Fruit fly (Drosophila melanogaster) whole organism, embryonic: ENCODE results near the gene CG13840.

Experiments used
- ATbp ChIP-seq: fragments of 200-800 bp; sonication (Bioruptor generic); optimal IDR thresholded peaks from 2 replicates; lab custom pipeline; 2017; ENCODE audit warnings: missing biosample characterization, mild to moderate bottlenecking, missing genetic modification characterization, missing genetic modification reagents
- Adf1 ChIP-seq: fragments of 200-800 bp; sonication (Bioruptor generic); IDR thresholded peaks from 2 replicates; pipeline ENCODE4 v1.3.6; 2022; ENCODE audit warnings: missing biosample characterization, missing genetic modification characterization
- Atf6 ChIP-seq: fragments of 200-800 bp; sonication (Bioruptor generic); IDR thresholded peaks from 2 replicates; pipeline ENCODE4 v1.3.6; 2022; ENCODE audit warnings: missing biosample characterization, missing genetic modification characterization
- Blimp-1 ChIP-seq: fragments of 200-800 bp; sonication (Bioruptor generic); optimal IDR thresholded peaks from 3 replicates; lab custom pipeline; 2018; ENCODE audit warnings: missing biosample characterization, missing genetic modification characterization, mild to moderate bottlenecking, moderate library complexity, missing genetic modification reagents
- CG10147 ChIP-seq: fragments of 200-800 bp; sonication (Bioruptor generic); optimal IDR thresholded peaks from 2 replicates; lab custom pipeline; 2019; ENCODE audit warnings: missing biosample characterization, mild to moderate bottlenecking, missing genetic modification characterization, moderate library complexity
- CG10543 ChIP-seq: fragments of 200-800 bp; sonication (Bioruptor generic); optimal IDR thresholded peaks from 3 replicates; lab custom pipeline; 2017; ENCODE audit warnings: missing biosample characterization, mild to moderate bottlenecking, missing genetic modification characterization, moderate library complexity
- CG11085 ChIP-seq: fragments of 200-800 bp; sonication (Bioruptor generic); IDR thresholded peaks from 2 replicates; pipeline ENCODE4 v1.3.6; 2022; ENCODE audit warnings: missing biosample characterization, missing genetic modification characterization
- CG12769 ChIP-seq: fragments of 200-800 bp; sonication (Bioruptor generic); optimal IDR thresholded peaks from 2 replicates; lab custom pipeline; 2019; ENCODE audit warnings: missing biosample characterization, mild to moderate bottlenecking, missing genetic modification characterization, moderate library complexity
- CG13424 ChIP-seq: fragments of 200-800 bp; sonication (Bioruptor generic); optimal IDR thresholded peaks from 2 replicates; lab custom pipeline; 2019; ENCODE audit warnings: missing biosample characterization, mild to moderate bottlenecking, missing genetic modification characterization, moderate library complexity
- CG14965 ChIP-seq: fragments of 200-800 bp; sonication (Bioruptor generic); optimal IDR thresholded peaks from 2 replicates; lab custom pipeline; 2016; ENCODE audit warnings: missing biosample characterization, missing genetic modification characterization, borderline replicate concordance
- CG15514 ChIP-seq: fragments of 200-800 bp; sonication (Bioruptor generic); optimal IDR thresholded peaks from 3 replicates; lab custom pipeline; 2017; ENCODE audit warnings: missing biosample characterization, missing genetic modification characterization, mild to moderate bottlenecking, moderate library complexity, missing genetic modification reagents
- CG2199 ChIP-seq: fragments of 200-800 bp; sonication (Bioruptor generic); IDR thresholded peaks from 3 replicates; pipeline ENCODE4 v1.3.6; 2022; ENCODE audit warnings: missing biosample characterization, missing genetic modification characterization
- CG34224 ChIP-seq: fragments of 200-800 bp; sonication (Bioruptor generic); IDR thresholded peaks from 3 replicates; pipeline ENCODE4 v1.3.6; 2022; ENCODE audit warnings: missing biosample characterization, missing genetic modification characterization; ENCODE audit not compliant: partially characterized antibody
- CG3847 ChIP-seq: fragments of 200-800 bp; sonication (Bioruptor generic); IDR thresholded peaks from 2 replicates; pipeline ENCODE4 v1.3.6; 2022; ENCODE audit warnings: missing biosample characterization, missing genetic modification characterization
- CG5953 ChIP-seq: fragments of 200-800 bp; sonication (Bioruptor generic); IDR thresholded peaks from 2 replicates; pipeline ENCODE4 v1.3.6; 2022; ENCODE audit warnings: missing biosample characterization, missing genetic modification characterization
- CG6254 ChIP-seq: fragments of 200-800 bp; sonication (Bioruptor generic); optimal IDR thresholded peaks from 3 replicates; lab custom pipeline; 2017; ENCODE audit warnings: mild to moderate bottlenecking, missing biosample characterization, missing genetic modification reagents, missing genetic modification characterization
- CG7556 ChIP-seq: fragments of 200-800 bp; sonication (Bioruptor generic); optimal IDR thresholded peaks from 2 replicates; lab custom pipeline; 2017; ENCODE audit warnings: missing biosample characterization, mild to moderate bottlenecking, missing genetic modification characterization
- CG8765 ChIP-seq: fragments of 200-800 bp; sonication (Bioruptor generic); IDR thresholded peaks from 2 replicates; pipeline ENCODE4 v1.3.6; 2022; ENCODE audit warnings: missing biosample characterization, missing genetic modification characterization
- Drgx ChIP-seq: fragments of 200-800 bp; sonication (Bioruptor generic); IDR thresholded peaks from 2 replicates; pipeline ENCODE4 v1.3.6; 2022; ENCODE audit warnings: missing biosample characterization, missing genetic modification characterization
- ERR ChIP-seq: fragments of 200-800 bp; sonication (Bioruptor generic); optimal IDR thresholded peaks from 2 replicates; lab custom pipeline; 2016; ENCODE audit warnings: missing biosample characterization, missing genetic modification characterization
- Fer3 ChIP-seq: fragments of 200-800 bp; sonication (Bioruptor generic); optimal IDR thresholded peaks from 2 replicates; lab custom pipeline; 2018; ENCODE audit warnings: missing biosample characterization, mild to moderate bottlenecking, missing genetic modification characterization, moderate library complexity
- HLH3B ChIP-seq: fragments of 200-800 bp; sonication (Bioruptor generic); IDR thresholded peaks from 2 replicates; pipeline ENCODE4 v1.3.6; 2022; ENCODE audit warnings: missing biosample characterization, missing genetic modification characterization
- HLHmδ ChIP-seq: fragments of 200-800 bp; sonication (Bioruptor generic); optimal IDR thresholded peaks from 2 replicates; lab custom pipeline; 2018; ENCODE audit warnings: missing biosample characterization, mild to moderate bottlenecking, missing genetic modification characterization, moderate library complexity
- Hmr ChIP-seq: fragments of 200-800 bp; sonication (Bioruptor generic); optimal IDR thresholded peaks from 3 replicates; lab custom pipeline; 2017; ENCODE audit warnings: mild to moderate bottlenecking, missing biosample characterization, missing genetic modification reagents, missing genetic modification characterization
- Hr78 ChIP-seq, 2 experiments: fragments of 200-800 bp in 1 of 2; fragments of >200 bp in 1 of 2; sonication (Bioruptor generic) in 1 of 2; optimal IDR thresholded peaks; 2 replicates each; lab custom pipeline; 2017 to 2019; ENCODE audit warnings: missing biosample characterization in 2 of 2, missing genetic modification characterization in 2 of 2, mild to moderate bottlenecking in 1 of 2, moderate library complexity in 1 of 2
- Mrtf ChIP-seq: fragments of 200-800 bp; sonication (Bioruptor generic); IDR thresholded peaks from 3 replicates; pipeline ENCODE4 v1.3.6; 2022; ENCODE audit warnings: missing biosample characterization, missing genetic modification characterization
- NFAT ChIP-seq: fragments of 200-800 bp; sonication (Bioruptor generic); IDR thresholded peaks from 2 replicates; pipeline ENCODE4 v1.3.6; 2022; ENCODE audit warnings: missing biosample characterization, missing genetic modification characterization
- Nf-YC ChIP-seq: fragments of 200-800 bp; optimal IDR thresholded peaks from 3 replicates; lab custom pipeline; 2019; ENCODE audit warnings: missing biosample characterization, mild to moderate bottlenecking, missing genetic modification characterization, moderate library complexity
- Sox100B ChIP-seq: fragments of 200-800 bp; sonication (Bioruptor generic); optimal IDR thresholded peaks from 3 replicates; lab custom pipeline; 2018; ENCODE audit warnings: missing biosample characterization, mild to moderate bottlenecking, missing genetic modification characterization
- caup ChIP-seq: fragments of 200-800 bp; sonication (Bioruptor generic); optimal IDR thresholded peaks from 3 replicates; lab custom pipeline; 2017; ENCODE audit warnings: missing biosample characterization, mild to moderate bottlenecking, missing genetic modification characterization, moderate library complexity; ENCODE audit not compliant: severe bottlenecking
- chinmo ChIP-seq: fragments of 200-800 bp; sonication (Bioruptor generic); IDR thresholded peaks from 4 replicates; pipeline ENCODE4 v1.3.6; 2022; ENCODE audit warnings: missing biosample characterization, missing genetic modification characterization; ENCODE audit not compliant: partially characterized antibody
- ci ChIP-seq: fragments of 200-800 bp; sonication (Bioruptor generic); IDR thresholded peaks from 3 replicates; pipeline ENCODE4 v1.3.6; 2022; ENCODE audit warnings: missing biosample characterization, missing genetic modification characterization
- crol ChIP-seq: fragments of 200-800 bp; sonication (Bioruptor generic); IDR thresholded peaks from 2 replicates; pipeline ENCODE4 v1.3.6; 2022; ENCODE audit warnings: missing biosample characterization, missing genetic modification characterization
- crp ChIP-seq, 2 experiments: fragments of 200-800 bp; sonication (Bioruptor generic); optimal IDR thresholded peaks; 2 replicates in 1 of 2; 3 replicates in 1 of 2; lab custom pipeline; 2017; ENCODE audit warnings: missing biosample characterization in 2 of 2, missing genetic modification characterization in 2 of 2, mild to moderate bottlenecking in 1 of 2, moderate library complexity in 1 of 2
- dan ChIP-seq: fragments of 200-800 bp; sonication (Bioruptor generic); IDR thresholded peaks from 2 replicates; pipeline ENCODE4 v1.3.6; 2022; ENCODE audit warnings: missing biosample characterization, missing genetic modification characterization
- dati ChIP-seq: fragments of 200-800 bp; sonication (Bioruptor generic); IDR thresholded peaks from 2 replicates; pipeline ENCODE4 v1.3.6; 2022; ENCODE audit warnings: missing biosample characterization, missing genetic modification characterization
- disco-r ChIP-seq: fragments of 200-800 bp; sonication (Bioruptor generic); optimal IDR thresholded peaks from 2 replicates; lab custom pipeline; 2016; ENCODE audit warnings: missing biosample characterization, missing genetic modification characterization
- emc ChIP-seq: fragments of 200-800 bp; sonication (Bioruptor generic); optimal IDR thresholded peaks from 2 replicates; lab custom pipeline; 2016; ENCODE audit warnings: missing biosample characterization, missing genetic modification characterization
- gsb ChIP-seq: fragments of 200-800 bp; sonication (Bioruptor generic); IDR thresholded peaks from 2 replicates; pipeline ENCODE4 v1.3.6; 2022; ENCODE audit warnings: missing biosample characterization, missing genetic modification characterization
- nmo ChIP-seq: fragments of 200-800 bp; sonication (Bioruptor generic); optimal IDR thresholded peaks from 2 replicates; lab custom pipeline; 2018; ENCODE audit warnings: missing biosample characterization, mild to moderate bottlenecking, missing genetic modification characterization, moderate library complexity
- phol ChIP-seq: fragments of 200-800 bp; sonication (Bioruptor generic); optimal IDR thresholded peaks from 3 replicates; lab custom pipeline; 2018; ENCODE audit warnings: missing biosample characterization, mild to moderate bottlenecking, missing genetic modification characterization, moderate library complexity
- prd ChIP-seq, 3 experiments: fragments of >200 bp in 2 of 3; fragments of 200-800 bp in 1 of 3; sonication (Bioruptor generic) in 1 of 3; optimal IDR thresholded peaks in 2 of 3; IDR thresholded peaks in 1 of 3; 2 replicates in 2 of 3; 3 replicates in 1 of 3; pipeline versions ENCODE4 v1.3.6 to Lab custom; 2017 to 2022; ENCODE audit warnings: missing biosample characterization in 1 of 3, missing genetic modification characterization in 1 of 3
- sens ChIP-seq: fragments of 200-800 bp; sonication (Bioruptor generic); peaks from one replicate; lab custom pipeline; 2016; ENCODE audit warnings: missing biosample characterization, missing genetic modification characterization
- sug ChIP-seq: fragments of 200-800 bp; optimal IDR thresholded peaks from 2 replicates; lab custom pipeline; 2019; ENCODE audit warnings: missing biosample characterization, mild to moderate bottlenecking, missing genetic modification characterization, moderate library complexity
- unc-4 ChIP-seq: fragments of 200-800 bp; sonication (Bioruptor generic); IDR thresholded peaks from 2 replicates; pipeline ENCODE4 v1.3.6; 2022; ENCODE audit warnings: missing biosample characterization, missing genetic modification characterization; ENCODE audit not compliant: partially characterized antibody
- vfl ChIP-seq: fragments of 200-800 bp; sonication (Bioruptor generic); optimal IDR thresholded peaks from 2 replicates; lab custom pipeline; 2016; ENCODE audit warnings: missing biosample characterization, missing genetic modification characterization
- wor ChIP-seq: fragments of 200-800 bp; sonication (Bioruptor generic); IDR thresholded peaks from 2 replicates; pipeline ENCODE4 v1.3.6; 2022; ENCODE audit warnings: missing biosample characterization, missing genetic modification characterization
- z ChIP-seq: fragments of 200-800 bp; sonication (Bioruptor generic); IDR thresholded peaks from 3 replicates; pipeline ENCODE4 v1.3.6; 2022; ENCODE audit warnings: missing biosample characterization, missing genetic modification characterization

The CG13840 gene

dm6 chr3R:22781412-22781811, 34.6 kb downstream of the CG13840 start (continued):
- TF ChIP-seq Adf1 (GFP tag; lab: Robert Waterston, UW) (peak; percentile 61; the same call in 1 of the 2 replicates), CG10147 (GFP tag; lab: Kevin White, UChicago) (peak; percentile 49), Sox100B (GFP tag; lab: Kevin White, UChicago) (no peak), emc (no peak), CG7556 (no peak), CG8765 (GFP tag; lab: Robert Waterston, UW) (peak; percentile 96), CG5953 (GFP tag; lab: Robert Waterston, UW) (no peak), z (GFP tag; lab: Robert Waterston, UW) (peak; percentile 46; the same call in 1 of the 3 replicates), gsb (GFP tag; lab: Robert Waterston, UW) (peak; percentile 48; the same call in 1 of the 2 replicates), unc-4 (GFP tag; lab: Robert Waterston, UW) (no peak), CG34224 (GFP tag; lab: Robert Waterston, UW) (0 out of 3 replicates have a peak, but pooled peaks have one; percentile 9), disco-r (GFP tag; lab: Kevin White, UChicago) (no peak), CG14965 (GFP tag; lab: Kevin White, UChicago) (no peak), caup (GFP tag; lab: Kevin White, UChicago) (peak; percentile 8), ci (peak; percentile 83; the same call in 2 of the 3 replicates), CG12769 (tag; lab: Kevin White, UChicago) (peak; percentile 7), CG3847 (GFP tag; lab: Robert Waterston, UW) (peak; percentile 29; the same call in 1 of the 2 replicates), CG13424 (tag; lab: Kevin White, UChicago) (peak; percentile 2), Hmr (peak; percentile 20), NFAT (peak; percentile 60; the same call in 1 of the 2 replicates)

- no peak for TF ChIP-seq dan (GFP tag; lab: Robert Waterston, UW)
- TF ChIP-seq nmo: no peak
- TF ChIP-seq CG2199 (GFP tag; lab: Robert Waterston, UW): 0 out of 3 replicates have a peak, but pooled peaks have one; percentile 26
- TF ChIP-seq Hr78 (GFP tag; optimal IDR thresholded peaks at IDR 0.05; lab: Kevin White, UChicago): peak in 1 of 2 experiments; percentile 59
- no peak for TF ChIP-seq prd (optimal IDR thresholded peaks at IDR 0.05; lab: Kevin White, UChicago)
- no peak for TF ChIP-seq prd (GFP tag; IDR thresholded peaks at IDR 0.05; lab: Robert Waterston, UW)
- TF ChIP-seq NFAT: no peak
- TF ChIP-seq sug (tag; lab: Kevin White, UChicago): peak; percentile 44
- TF ChIP-seq HLH3B (GFP tag; lab: Robert Waterston, UW): no peak
- TF ChIP-seq HLHmδ (GFP tag; lab: Kevin White, UChicago): peak; percentile 34
- 0 out of 2 replicates have a peak, but pooled peaks have one; percentile 22 for TF ChIP-seq crol
- TF ChIP-seq dati: no peak
- no peak for TF ChIP-seq phol (tag; lab: Kevin White, UChicago)
- no peak for TF ChIP-seq CG15514 (GFP tag; lab: Kevin White, UChicago)
- TF ChIP-seq CG11085: no peak
- no peak for TF ChIP-seq Fer3
- TF ChIP-seq vfl (GFP tag; lab: Kevin White, UChicago): no peak
- TF ChIP-seq crp (GFP tag; optimal IDR thresholded peaks at IDR 0.05; lab: Kevin White, UChicago): peak in 1 of 2 experiments; percentile 12
- TF ChIP-seq CG10543 (GFP tag; lab: Kevin White, UChicago): peak; percentile 3
- no peak for TF ChIP-seq ATbp (GFP tag; lab: Kevin White, UChicago)
- peak; percentile 55 for TF ChIP-seq sens (GFP tag; lab: Kevin White, UChicago)
- TF ChIP-seq CG6254 (GFP tag; lab: Kevin White, UChicago): peak; percentile 73
- no peak for TF ChIP-seq Mrtf (GFP tag; lab: Robert Waterston, UW)
- TF ChIP-seq Drgx (GFP tag; lab: Robert Waterston, UW): 0 out of 2 replicates have a peak, but pooled peaks have one; percentile 33
- no peak for TF ChIP-seq ERR (GFP tag; lab: Kevin White, UChicago)
- TF ChIP-seq Blimp-1 (GFP tag; lab: Kevin White, UChicago): peak; percentile 12
- TF ChIP-seq Atf6 (GFP tag; lab: Robert Waterston, UW): no peak
- 0 out of 4 replicates have a peak, but pooled peaks have one; percentile 41 for TF ChIP-seq chinmo (GFP tag; lab: Robert Waterston, UW)
- no peak for TF ChIP-seq wor (GFP tag; lab: Robert Waterston, UW)
- no peak for TF ChIP-seq Nf-YC (tag; lab: Kevin White, UChicago)
Measured at dm6 chr3R:22780135-22780534, 35.8 kb downstream of the CG13840 start.
